Worm (Caenorhabditis elegans) whole organism, L4 larva: ENCODE results near the gene K11H12.8.
A peak's percentile ranks its signal among the peaks of the same experiment; 100 is the strongest.

Source experiments
- F44E2.7 ChIP-seq: fragments of 200-800 bp; sonication (Bioruptor generic); IDR thresholded peaks from 2 replicates; pipeline ENCODE4 v2.1.2; 2022; ENCODE audit warnings: missing genetic modification characterization, missing compliant biosample characterization
- F49E8.2 ChIP-seq: sonication (generic microtip); optimal IDR thresholded peaks from 2 replicates; lab custom pipeline; 2016; ENCODE audit warnings: missing compliant biosample characterization, mild to moderate bottlenecking, missing genetic modification characterization, borderline replicate concordance
- Y105C5A.15 ChIP-seq: fragments of 200-800 bp; sonication (Bioruptor generic); IDR thresholded peaks from 2 replicates; pipeline ENCODE4 v1.3.6; 2022; ENCODE audit warnings: missing genetic modification characterization, missing compliant biosample characterization
- Y48G9A.11 ChIP-seq: fragments of 200-800 bp; sonication (Bioruptor generic); IDR thresholded peaks from 2 replicates; pipeline ENCODE4 v1.3.6; 2022; ENCODE audit warnings: missing genetic modification reagents, missing genetic modification characterization, missing compliant biosample characterization
- Y5F2A.4 ChIP-seq: fragments of 200-800 bp; sonication (Bioruptor generic); optimal IDR thresholded peaks from 2 replicates; lab custom pipeline; 2018; ENCODE audit warnings: mild to moderate bottlenecking, missing genetic modification characterization, missing compliant biosample characterization
- Y75B8A.6 ChIP-seq: fragments of 200-800 bp; sonication (Bioruptor generic); IDR thresholded peaks from 2 replicates; pipeline ENCODE4 v1.3.6; 2022; ENCODE audit warnings: missing genetic modification reagents, missing genetic modification characterization, missing compliant biosample characterization
- ZK337.2 ChIP-seq: fragments of 200-800 bp; sonication (Bioruptor generic); IDR thresholded peaks from 2 replicates; pipeline ENCODE4 v1.3.6; 2022; ENCODE audit warnings: missing genetic modification reagents, missing genetic modification characterization, missing compliant biosample characterization
- aha-1 ChIP-seq: fragments of 150-350 bp; peaks from one replicate; lab custom pipeline; 2014; ENCODE audit warnings: missing biosample characterization, missing genetic modification characterization
- arid-1 ChIP-seq: fragments of 200-800 bp; sonication (Bioruptor generic); conservative IDR thresholded peaks from 2 replicates; pipeline ENCODE4 v1.3.6; 2022; ENCODE audit warnings: missing genetic modification reagents, missing genetic modification characterization, missing compliant biosample characterization
- ceh-44 ChIP-seq: fragments of 200-800 bp; sonication (Bioruptor generic); IDR thresholded peaks from 2 replicates; pipeline ENCODE4 v1.3.6; 2022; ENCODE audit warnings: missing genetic modification reagents, missing genetic modification characterization, missing compliant biosample characterization
- cey-2 ChIP-seq: sonication (generic microtip); optimal IDR thresholded peaks from 3 replicates; lab custom pipeline; 2017; ENCODE audit warnings: missing genetic modification characterization, mild to moderate bottlenecking, missing compliant biosample characterization, antibody characterized with exemption, borderline replicate concordance; ENCODE audit not compliant: insufficient read depth
- daf-12 ChIP-seq: fragments of 150-350 bp; optimal IDR thresholded peaks from 2 replicates; lab custom pipeline; 2014; ENCODE audit warnings: missing biosample characterization, missing genetic modification reagents, missing genetic modification characterization
- daf-19 ChIP-seq: fragments of 200-800 bp; sonication (Bioruptor generic); conservative IDR thresholded peaks from 2 replicates; pipeline ENCODE4 v1.3.6; 2022; ENCODE audit warnings: missing genetic modification characterization, missing compliant biosample characterization
- daf-8 ChIP-seq: fragments of 200-800 bp; sonication (Bioruptor generic); IDR thresholded peaks from 2 replicates; pipeline ENCODE4 v1.3.6; 2022; ENCODE audit warnings: missing genetic modification characterization, missing compliant biosample characterization
- dmd-6 ChIP-seq: fragments of 200-800 bp; sonication (Bioruptor generic); IDR thresholded peaks from 2 replicates; pipeline ENCODE4 v1.3.6; 2022; ENCODE audit warnings: missing genetic modification reagents, missing genetic modification characterization, missing compliant biosample characterization
- dve-1 ChIP-seq: sonication (generic microtip); optimal IDR thresholded peaks from 2 replicates; lab custom pipeline; 2017; ENCODE audit warnings: antibody characterized with exemption, mild to moderate bottlenecking, missing genetic modification characterization, missing compliant biosample characterization; ENCODE audit not compliant: insufficient read depth
- fos-1 ChIP-seq: fragments of 150-350 bp; optimal IDR thresholded peaks from 2 replicates; lab custom pipeline; 2014; ENCODE audit warnings: missing biosample characterization, missing genetic modification characterization
- hlh-30 ChIP-seq: sonication (generic microtip); optimal IDR thresholded peaks from 2 replicates; lab custom pipeline; 2017; ENCODE audit warnings: antibody characterized with exemption, mild to moderate bottlenecking, missing genetic modification characterization, missing compliant biosample characterization; ENCODE audit not compliant: insufficient read depth
- hmg-1.1 ChIP-seq: fragments of 200-800 bp; sonication (Bioruptor generic); IDR thresholded peaks from 2 replicates; pipeline ENCODE4 v1.3.6; 2022; ENCODE audit warnings: missing genetic modification reagents, missing genetic modification characterization, missing compliant biosample characterization
- lim-7 ChIP-seq: fragments of 200-800 bp; sonication (Bioruptor generic); IDR thresholded peaks from 2 replicates; pipeline ENCODE4 v1.3.6; 2022; ENCODE audit warnings: missing genetic modification characterization, missing compliant biosample characterization
- lin-13 ChIP-seq: fragments of 150-350 bp; optimal IDR thresholded peaks from 2 replicates; lab custom pipeline; 2014; ENCODE audit warnings: missing biosample characterization, missing genetic modification reagents, missing genetic modification characterization
- lir-3 ChIP-seq: sonication (generic microtip); optimal IDR thresholded peaks from 2 replicates; lab custom pipeline; 2016; ENCODE audit warnings: mild to moderate bottlenecking, missing genetic modification characterization, missing compliant biosample characterization
- madf-9 ChIP-seq: fragments of 200-800 bp; sonication (Bioruptor generic); conservative IDR thresholded peaks from 2 replicates; pipeline ENCODE4 v1.3.6; 2022; ENCODE audit warnings: missing genetic modification reagents, missing genetic modification characterization, missing compliant biosample characterization
- mdl-1 ChIP-seq, 2 experiments: fragments of 150-350 bp in 1 of 2; sonication (generic microtip) in 1 of 2; optimal IDR thresholded peaks; 2 replicates each; lab custom pipeline; 2014 to 2017; ENCODE audit warnings: missing biosample characterization in 2 of 2, missing genetic modification characterization in 2 of 2
- mxl-3 ChIP-seq: fragments of 200-800 bp; sonication (Bioruptor generic); optimal IDR thresholded peaks from 2 replicates; lab custom pipeline; 2018; ENCODE audit warnings: mild to moderate bottlenecking, missing genetic modification characterization, missing compliant biosample characterization
- nhr-10 ChIP-seq: fragments of 150-350 bp; optimal IDR thresholded peaks from 2 replicates; lab custom pipeline; 2014; ENCODE audit warnings: missing biosample characterization, missing genetic modification characterization
- nhr-42 ChIP-seq: fragments of 200-800 bp; sonication (Bioruptor generic); IDR thresholded peaks from 2 replicates; pipeline ENCODE4 v1.3.6; 2022; ENCODE audit warnings: missing genetic modification characterization, missing compliant biosample characterization
- nhr-48 ChIP-seq: sonication (generic microtip); optimal IDR thresholded peaks from 2 replicates; lab custom pipeline; 2016; ENCODE audit warnings: mild to moderate bottlenecking, missing genetic modification characterization, missing compliant biosample characterization
- nhr-6 ChIP-seq: fragments of 150-350 bp; optimal IDR thresholded peaks from 2 replicates; lab custom pipeline; 2014; ENCODE audit warnings: missing biosample characterization, missing genetic modification characterization
- nhr-76 ChIP-seq: fragments of 150-350 bp; optimal IDR thresholded peaks from 2 replicates; lab custom pipeline; 2014; ENCODE audit warnings: missing biosample characterization, missing genetic modification characterization
- nhr-77 ChIP-seq: fragments of 150-350 bp; optimal IDR thresholded peaks from 2 replicates; lab custom pipeline; 2014; ENCODE audit warnings: missing biosample characterization, missing genetic modification characterization
- set-16 ChIP-seq: fragments of 200-800 bp; sonication (Bioruptor generic); IDR thresholded peaks from 2 replicates; pipeline ENCODE4 v1.3.6; 2022; ENCODE audit warnings: missing genetic modification reagents, missing genetic modification characterization, missing compliant biosample characterization
- snpc-1.2 ChIP-seq: fragments of 200-800 bp; sonication (Bioruptor generic); IDR thresholded peaks from 2 replicates; pipeline ENCODE4 v1.3.6; 2022; ENCODE audit warnings: missing genetic modification reagents, missing genetic modification characterization, missing compliant biosample characterization
- spr-3 ChIP-seq: fragments of 200-800 bp; sonication (Bioruptor generic); optimal IDR thresholded peaks from 2 replicates; lab custom pipeline; 2018; ENCODE audit warnings: mild to moderate bottlenecking, missing genetic modification characterization, missing compliant biosample characterization
- unc-62 ChIP-seq, 3 experiments: fragments of 150-350 bp in 1 of 3; sonication (generic microtip); optimal IDR thresholded peaks in 2 of 3; peaks in 1 of 3; 1 replicate in 1 of 3; 2 replicates in 2 of 3; lab custom pipeline; 2014 to 2017; ENCODE audit warnings: missing biosample characterization in 3 of 3, missing genetic modification characterization in 3 of 3, missing genetic modification reagents in 3 of 3, missing genotype in 1 of 3
- vab-7 ChIP-seq: fragments of 200-800 bp; sonication (Bioruptor generic); IDR thresholded peaks from 2 replicates; pipeline ENCODE4 v1.3.6; 2022; ENCODE audit warnings: missing genetic modification reagents, missing genetic modification characterization, missing compliant biosample characterization
- zfp-2 ChIP-seq: sonication (generic microtip); optimal IDR thresholded peaks from 2 replicates; lab custom pipeline; 2016; ENCODE audit warnings: mild to moderate bottlenecking, missing genetic modification characterization, missing compliant biosample characterization
- zip-11 ChIP-seq: fragments of 200-800 bp; sonication (Bioruptor generic); IDR thresholded peaks from 2 replicates; pipeline ENCODE4 v1.3.6; 2022; ENCODE audit warnings: missing genetic modification characterization, missing compliant biosample characterization
- zip-2 ChIP-seq: fragments of 150-350 bp; optimal IDR thresholded peaks from 2 replicates; lab custom pipeline; 2014; ENCODE audit warnings: missing biosample characterization, missing genetic modification characterization

K11H12.8 gene

DNA sequence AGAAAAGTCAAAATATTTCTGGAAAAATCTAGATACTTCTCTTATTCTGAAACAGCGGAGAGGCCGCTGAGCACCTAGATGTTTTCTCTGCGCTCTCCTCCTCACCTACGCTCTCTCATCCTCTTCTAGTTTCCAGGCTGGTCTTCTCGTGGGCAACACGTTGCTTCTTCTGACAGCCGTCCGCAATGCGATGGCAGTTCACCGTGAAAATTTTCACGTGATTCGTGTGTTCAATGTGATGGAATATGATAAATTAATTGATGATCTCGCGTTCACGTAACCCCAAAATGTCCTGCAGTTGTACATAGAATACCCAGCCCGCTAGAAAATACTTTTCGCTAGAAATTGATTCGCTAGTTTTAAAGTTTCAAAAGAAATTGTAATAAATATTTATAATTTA, 21.6 kb upstream of the K11H12.8 start:
- TF ChIP-seq Y105C5A.15 (GFP tag; lab: Robert Waterston, UW) (no peak), hmg-1.1 (GFP tag; lab: Robert Waterston, UW) (no peak), dmd-6 (GFP tag; lab: Robert Waterston, UW) (peak; percentile 36; the same call in 1 of the 2 replicates), ceh-44 (GFP tag; lab: Robert Waterston, UW) (no peak), vab-7 (GFP tag; lab: Robert Waterston, UW) (no peak), snpc-1.2 (GFP tag; lab: Robert Waterston, UW) (no peak), dve-1 (no peak), zip-11 (no peak), nhr-42 (GFP tag; lab: Robert Waterston, UW) (no peak), nhr-48 (peak; percentile 60), mxl-3 (peak; percentile 70), daf-12 (tag; lab: Kevin White, UChicago) (no peak), hlh-30 (tag; lab: Kevin White, UChicago) (peak; percentile 65), daf-8 (GFP tag; lab: Robert Waterston, UW) (no peak), ZK337.2 (no peak), fos-1 (tag; lab: Kevin White, UChicago) (no peak), arid-1 (GFP tag; lab: Robert Waterston, UW) (no peak), nhr-6 (tag; lab: Kevin White, UChicago) (no peak), lin-13 (GFP tag; lab: Kevin White, UChicago) (no peak), lim-7 (GFP tag; lab: Robert Waterston, UW) (no peak), F49E8.2 (tag; lab: Kevin White, UChicago) (no peak), lir-3 (tag; lab: Kevin White, UChicago) (no peak), nhr-10 (tag; lab: Kevin White, UChicago) (no peak), daf-19 (GFP tag; lab: Robert Waterston, UW) (no peak), cey-2 (tag; lab: Kevin White, UChicago) (no peak), zfp-2 (tag; lab: Kevin White, UChicago) (no peak)

DNA sequence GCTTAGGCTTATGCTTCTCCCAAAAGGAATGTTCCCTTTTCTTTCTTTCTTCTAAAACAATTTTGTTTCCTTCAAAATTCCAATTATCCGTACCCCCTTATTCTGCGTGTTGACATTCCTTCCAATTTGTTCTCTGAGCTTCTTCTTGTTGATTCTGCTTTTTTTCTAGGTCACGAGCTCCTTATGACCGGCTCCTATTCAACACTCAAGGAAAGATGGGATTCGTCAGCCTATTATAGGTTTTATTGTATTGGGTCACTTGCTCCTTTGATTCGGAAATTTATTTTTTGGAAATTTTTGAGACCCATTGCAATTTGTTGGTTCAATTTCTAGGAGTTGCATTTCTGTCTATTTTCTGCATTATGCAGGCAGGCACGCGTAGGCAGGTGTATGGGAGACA, 16.0 kb upstream of the K11H12.8 start:
- TF ChIP-seq unc-62 (GFP tag; optimal IDR thresholded peaks at IDR 0.05 in 1 of 2; lab: Kevin White, UChicago) (peak in 1 of 2 experiments; percentile 42), unc-62 (tag; optimal IDR thresholded peaks at IDR 0.05; lab: Kevin White, UChicago) (no peak), nhr-76 (tag; lab: Kevin White, UChicago) (no peak), Y5F2A.4 (GFP tag; lab: Kevin White, UChicago) (no peak), ceh-44 (GFP tag; lab: Robert Waterston, UW) (no peak), aha-1 (tag; lab: Kevin White, UChicago) (peak; percentile 72)
- TF ChIP-seq, all 104 proteins: peak for 2

DNA sequence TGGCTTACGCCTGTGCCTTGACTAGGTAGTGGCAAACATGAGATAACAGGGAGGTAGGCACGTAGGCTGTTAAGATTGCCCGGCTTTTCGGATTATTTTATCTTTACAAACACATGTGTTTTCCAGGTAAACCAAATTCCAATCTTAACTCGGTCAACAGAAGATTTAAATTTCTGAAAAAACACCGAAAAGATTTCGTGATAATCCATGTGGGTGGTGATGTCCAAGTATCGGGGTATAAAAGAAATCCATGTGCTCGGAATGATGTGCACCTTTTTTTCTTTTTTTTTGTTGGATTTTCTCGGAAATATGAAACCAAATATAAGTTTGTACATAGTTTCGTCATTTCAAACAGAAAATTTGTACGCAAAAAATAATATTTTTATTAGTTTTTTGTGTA, 11.7 kb upstream of the K11H12.8 start:
- TF ChIP-seq F44E2.7 (GFP tag; lab: Robert Waterston, UW), result no peak
- TF ChIP-seq nhr-77 (tag; lab: Kevin White, UChicago), result no peak
- TF ChIP-seq set-16, result no peak
- TF ChIP-seq aha-1 (tag; lab: Kevin White, UChicago), result no peak
- no peak for TF ChIP-seq F49E8.2 (tag; lab: Kevin White, UChicago)
- no peak for TF ChIP-seq Y75B8A.6 (GFP tag; lab: Robert Waterston, UW)
- TF ChIP-seq mdl-1 (tag; optimal IDR thresholded peaks at IDR 0.05; lab: Kevin White, UChicago), result no peak
- TF ChIP-seq zfp-2 (tag; lab: Kevin White, UChicago), result no peak
- no peak for TF ChIP-seq spr-3
- TF ChIP-seq zip-2 (tag; lab: Kevin White, UChicago), result no peak
- TF ChIP-seq ceh-44 (GFP tag; lab: Robert Waterston, UW), result no peak
- TF ChIP-seq Y48G9A.11 (GFP tag; lab: Robert Waterston, UW), result no peak
- no peak for TF ChIP-seq madf-9 (GFP tag; lab: Robert Waterston, UW)
- TF ChIP-seq, all 104 proteins: peak for 0
